Worm (Caenorhabditis elegans) whole organism, L4 larva: ENCODE results near the gene cec-1.

Source experiments
- F44E2.7 ChIP-seq: fragments of 200-800 bp; sonication (Bioruptor generic); IDR thresholded peaks from 2 replicates; pipeline ENCODE4 v2.1.2; 2022; ENCODE audit warnings: missing genetic modification characterization, missing compliant biosample characterization
- aha-1 ChIP-seq: fragments of 150-350 bp; peaks from one replicate; lab custom pipeline; 2014; ENCODE audit warnings: missing biosample characterization, missing genetic modification characterization
- fkh-10 ChIP-seq: fragments of 150-350 bp; optimal IDR thresholded peaks from 2 replicates; lab custom pipeline; 2014; ENCODE audit warnings: missing biosample characterization, missing genetic modification reagents, missing genetic modification characterization
- fos-1 ChIP-seq: fragments of 150-350 bp; optimal IDR thresholded peaks from 2 replicates; lab custom pipeline; 2014; ENCODE audit warnings: missing biosample characterization, missing genetic modification characterization
- nhr-237 ChIP-seq: sonication (generic microtip); optimal IDR thresholded peaks from 2 replicates; lab custom pipeline; 2017; ENCODE audit warnings: missing biosample characterization, missing genetic modification characterization
- nhr-28 ChIP-seq: fragments of 150-350 bp; optimal IDR thresholded peaks from 2 replicates; lab custom pipeline; 2014; ENCODE audit warnings: missing biosample characterization, missing genetic modification characterization
- zag-1 ChIP-seq: fragments of 150-350 bp; optimal IDR thresholded peaks from 2 replicates; lab custom pipeline; 2014; ENCODE audit warnings: missing biosample characterization, missing genetic modification characterization

DNA sequence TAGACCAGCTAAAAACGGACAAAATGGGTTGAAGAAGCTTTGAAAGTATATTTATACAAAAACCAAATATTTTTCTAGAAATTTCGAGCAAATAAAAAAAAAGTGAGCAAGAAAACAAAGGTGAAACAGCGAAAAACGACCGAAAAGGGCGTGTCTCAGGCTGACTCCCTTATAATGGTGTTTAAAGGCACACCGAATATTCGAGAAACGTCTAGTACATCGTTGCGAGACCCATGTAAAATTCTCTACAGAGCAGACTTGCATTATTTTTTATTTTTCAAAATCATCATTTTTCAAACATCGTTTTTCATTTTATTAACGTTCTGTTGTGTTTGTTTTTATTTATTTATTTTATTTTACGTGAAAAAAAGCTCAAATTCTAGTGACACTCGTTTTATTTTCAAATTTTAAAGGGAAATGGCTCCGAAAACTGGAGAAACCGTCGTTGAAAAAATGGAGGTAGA, 20.8 kb downstream of the cec-1 start, which contains the start of gene rpn-3:
- TF ChIP-seq nhr-28 (peak; percentile 96), F44E2.7 (GFP tag; lab: Robert Waterston, UW) (0 out of 2 replicates have a peak, but pooled peaks have one; percentile 18), aha-1 (tag; lab: Kevin White, UChicago) (peak; percentile 96), nhr-237 (tag; lab: Kevin White, UChicago) (peak; percentile 37), fkh-10 (GFP tag; lab: Kevin White, UChicago) (peak; percentile 89), zag-1 (tag; lab: Kevin White, UChicago) (no peak), fos-1 (tag; lab: Kevin White, UChicago) (no peak)
